Worm (Caenorhabditis elegans): ENCODE results near the gene tag-294.

DNA sequence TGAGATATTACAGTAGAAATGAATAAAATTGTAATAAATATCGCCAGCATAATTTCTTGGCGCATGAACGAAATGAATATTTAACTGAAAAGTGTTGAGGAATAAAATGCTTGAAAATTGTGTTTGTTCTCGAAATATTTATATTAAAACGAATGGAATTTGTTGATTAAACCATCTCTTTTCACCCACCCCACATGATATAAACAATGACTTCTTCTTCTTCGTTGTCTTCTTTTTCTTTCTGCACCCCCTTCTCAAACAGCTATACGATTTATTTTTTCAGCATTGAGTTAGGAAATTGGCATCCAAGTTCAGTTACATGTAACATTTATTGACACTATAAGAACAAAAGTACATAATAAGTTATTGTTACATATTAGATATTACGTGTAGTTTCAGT is 43.1 kb downstream of the tag-294 start, which contains the start of gene C41G11.1:
- TF ChIP-seq ama-1 (optimal IDR thresholded peaks at IDR 0.05) (no peak), zag-1 (tag; optimal IDR thresholded peaks at IDR 0.05) (no peak), ceh-28 (tag; optimal IDR thresholded peaks at IDR 0.05) (no peak), hlh-11 (tag; optimal IDR thresholded peaks at IDR 0.05) (no peak), nhr-48 (tag; optimal IDR thresholded peaks at IDR 0.05) (no peak), unc-62 (GFP tag; optimal IDR thresholded peaks at IDR 0.05 in 1 of 2) (no peak), unc-62 (tag; optimal IDR thresholded peaks at IDR 0.05) (no peak), nhr-42 (GFP tag; IDR thresholded peaks at IDR 0.05) (no peak), set-16 (GFP tag; IDR thresholded peaks at IDR 0.05) (no peak)

All from whole organism, L4 larva.